1 fruit fly cellular context compared by ENCODE assay signal in genomic region chrX:18276485-18277321, dm6.
TF ChIP-seq lines count a peak whose summit lies in the region.

upd3 (plus strand) TSS chrX:18277233.

TF ChIP-seq in whole organism, embryonic, 481 proteins besides CTCF, POLR2A, EP300 and RAD21 (continued from another document):
- TF ChIP-seq CG4820 (GFP tag; optimal IDR thresholded peaks at IDR 0.05; lab: Kevin White, UChicago) (no peak), knrl (GFP tag; IDR thresholded peaks at IDR 0.05; lab: Robert Waterston, UW; ENCODE audit: partially characterized antibody) (no peak), CG15479 (GFP tag; optimal IDR thresholded peaks at IDR 0.05; lab: Kevin White, UChicago) (no peak), Poxn (GFP tag; IDR thresholded peaks at IDR 0.05; lab: Robert Waterston, UW) (no peak), lola (GFP tag; optimal IDR thresholded peaks at IDR 0.05; lab: Kevin White, UChicago) (no peak), caup (GFP tag; optimal IDR thresholded peaks at IDR 0.05; lab: Kevin White, UChicago; ENCODE audit: severe bottlenecking) (no peak), CG13424 (tag; optimal IDR thresholded peaks at IDR 0.05; lab: Kevin White, UChicago) (no peak), Trl (optimal IDR thresholded peaks at IDR 0.05; lab: Kevin White, UChicago) (peak; percentile 25 to 38), Trl (GFP tag; optimal IDR thresholded peaks at IDR 0.05; lab: Kevin White, UChicago) (no peak), vvl (GFP tag; IDR thresholded peaks at IDR 0.05; lab: Robert Waterston, UW) (0 out of 2 replicates have a peak, but pooled peaks have one; percentile 17), CG3407 (GFP tag; optimal IDR thresholded peaks at IDR 0.05; lab: Kevin White, UChicago) (no peak), exex (tag; optimal IDR thresholded peaks at IDR 0.05; lab: Kevin White, UChicago) (peak; percentile 6), Meics (GFP tag; optimal IDR thresholded peaks at IDR 0.05; lab: Kevin White, UChicago) (peak; percentile 9), Nf-YC (tag; optimal IDR thresholded peaks at IDR 0.05; lab: Kevin White, UChicago) (peak; percentile 8), Hr51 (GFP tag; optimal IDR thresholded peaks at IDR 0.05; lab: Kevin White, UChicago) (peak in 1 of 2 experiments; percentile 36), CG7839 (tag; optimal IDR thresholded peaks at IDR 0.05; lab: Kevin White, UChicago) (peak; percentile 7), sug (tag; optimal IDR thresholded peaks at IDR 0.05; lab: Kevin White, UChicago) (no peak), bcd (GFP tag; optimal IDR thresholded peaks at IDR 0.05; lab: Kevin White, UChicago) (no peak), lilli (GFP tag; optimal IDR thresholded peaks at IDR 0.05; lab: Kevin White, UChicago) (no peak), z (GFP tag; IDR thresholded peaks at IDR 0.05; lab: Robert Waterston, UW) (peak; percentile 88), Camta (GFP tag; optimal IDR thresholded peaks at IDR 0.05; lab: Kevin White, UChicago) (no peak), sc (optimal IDR thresholded peaks at IDR 0.05; lab: Kevin White, UChicago) (no peak), sc (GFP tag; optimal IDR thresholded peaks at IDR 0.05; lab: Kevin White, UChicago) (no peak), btn (GFP tag; optimal IDR thresholded peaks at IDR 0.05; lab: Kevin White, UChicago) (no peak), fu2 (GFP tag; optimal IDR thresholded peaks at IDR 0.05; lab: Kevin White, UChicago) (no peak), vfl (GFP tag; optimal IDR thresholded peaks at IDR 0.05; lab: Kevin White, UChicago) (no peak), al (GFP tag; IDR thresholded peaks at IDR 0.05; lab: Robert Waterston, UW) (no peak), chn (GFP tag; optimal IDR thresholded peaks at IDR 0.05; lab: Kevin White, UChicago) (no peak), CG2120 (GFP tag; optimal IDR thresholded peaks at IDR 0.05; lab: Kevin White, UChicago) (peak; percentile 31), CG31441 (GFP tag; IDR thresholded peaks at IDR 0.05; lab: Robert Waterston, UW) (0 out of 2 replicates have a peak, but pooled peaks have one; percentile 11)
